Worm (Caenorhabditis elegans): ENCODE results near the gene T24E12.6.

DNA sequence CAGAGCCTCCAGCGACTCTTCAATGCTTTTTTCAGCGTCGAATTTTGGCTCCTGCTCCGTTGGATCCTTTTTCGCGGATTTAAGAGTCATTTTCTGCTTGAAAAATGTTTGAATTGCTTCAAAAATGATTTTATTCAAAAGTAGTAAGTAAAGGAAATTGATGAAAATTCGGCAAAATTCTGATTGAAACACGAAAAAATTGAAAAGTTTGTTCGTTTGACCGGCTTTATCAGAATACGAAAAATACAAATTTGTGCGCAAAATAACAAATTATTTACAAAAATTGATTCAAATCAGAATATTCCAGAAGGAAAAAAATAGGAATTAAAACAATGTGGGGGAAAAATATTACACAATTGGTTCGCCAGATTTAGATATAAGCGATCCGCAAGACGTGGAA lies 45.5 kb upstream of the T24E12.6 start, which contains the start of gene F54D10.4:
- TF ChIP-seq ref-1 (GFP tag; conservative IDR thresholded peaks at IDR 0.05), result no peak
- TF ChIP-seq med-1 (GFP tag; optimal IDR thresholded peaks at IDR 0.05; ENCODE audit: insufficient read depth), result no peak
- no peak for TF ChIP-seq flt-1 (GFP tag; IDR thresholded peaks at IDR 0.05)
- TF ChIP-seq tab-1 (GFP tag; IDR thresholded peaks at IDR 0.05), result no peak
- TF ChIP-seq ztf-23 (GFP tag; IDR thresholded peaks at IDR 0.05), result no peak
- TF ChIP-seq ztf-29 (GFP tag; IDR thresholded peaks at IDR 0.05), result no peak
- TF ChIP-seq T22C8.4 (GFP tag; IDR thresholded peaks at IDR 0.05), result no peak
- TF ChIP-seq klf-2 (GFP tag; conservative IDR thresholded peaks at IDR 0.05), result no peak
- no peak for TF ChIP-seq cog-1 (tag; optimal IDR thresholded peaks at IDR 0.05)

Measured in whole organism, midembryonic.